Fruit fly (Drosophila melanogaster) whole organism, prepupa: ENCODE data around the gene Mct1.

Experiments
- Blimp-1 ChIP-seq: fragments of 200-800 bp; sonication (Bioruptor generic); optimal IDR thresholded peaks from 3 replicates; lab custom pipeline; 2017; ENCODE audit warnings: missing biosample characterization, missing genetic modification characterization, mild to moderate bottlenecking, moderate library complexity, missing genetic modification reagents
- CG10631 ChIP-seq: fragments of 200-800 bp; sonication (Bioruptor generic); optimal IDR thresholded peaks from 2 replicates; lab custom pipeline; 2016; ENCODE audit warnings: missing biosample characterization, missing genetic modification characterization
- CG10669 ChIP-seq: fragments of 200-800 bp; sonication (Bioruptor generic); optimal IDR thresholded peaks from 3 replicates; lab custom pipeline; 2018; ENCODE audit warnings: missing biosample characterization, mild to moderate bottlenecking, missing genetic modification characterization, moderate library complexity
- CG11294 ChIP-seq: fragments of 200-800 bp; sonication (Bioruptor generic); IDR thresholded peaks from 2 replicates; pipeline ENCODE4 v1.3.6; 2022; ENCODE audit warnings: missing biosample characterization, missing genetic modification characterization
- CG11762 ChIP-seq: fragments of 200-800 bp; sonication (Bioruptor generic); optimal IDR thresholded peaks from 3 replicates; lab custom pipeline; 2016; ENCODE audit warnings: missing biosample characterization, missing genetic modification characterization; ENCODE audit not compliant: insufficient read depth
- CG15336 ChIP-seq: fragments of 200-800 bp; sonication (Bioruptor generic); IDR thresholded peaks from 2 replicates; pipeline ENCODE4 v1.3.6; 2022; ENCODE audit warnings: missing biosample characterization, missing genetic modification characterization
- CG1621 ChIP-seq: fragments of 200-800 bp; sonication (Bioruptor generic); optimal IDR thresholded peaks from 3 replicates; lab custom pipeline; 2018; ENCODE audit warnings: missing biosample characterization, mild to moderate bottlenecking, missing genetic modification characterization
- CG16779 ChIP-seq: fragments of 200-800 bp; sonication (Bioruptor generic); optimal IDR thresholded peaks from 3 replicates; lab custom pipeline; 2017; ENCODE audit warnings: missing biosample characterization, mild to moderate bottlenecking, missing genetic modification characterization
- CG3032 ChIP-seq: fragments of 200-800 bp; optimal IDR thresholded peaks from 2 replicates; lab custom pipeline; 2019; ENCODE audit warnings: missing biosample characterization, mild to moderate bottlenecking, missing genetic modification characterization, moderate library complexity
- CG32006 ChIP-seq: fragments of 200-800 bp; sonication (Bioruptor generic); optimal IDR thresholded peaks from 3 replicates; lab custom pipeline; 2017; ENCODE audit warnings: missing biosample characterization, mild to moderate bottlenecking, missing genetic modification characterization
- CG34406 ChIP-seq: fragments of 200-800 bp; sonication (Bioruptor generic); optimal IDR thresholded peaks from 3 replicates; lab custom pipeline; 2016; ENCODE audit warnings: missing biosample characterization, missing genetic modification characterization
- CG3919 ChIP-seq: fragments of 200-800 bp; sonication (Bioruptor generic); optimal IDR thresholded peaks from 3 replicates; lab custom pipeline; 2016; ENCODE audit warnings: missing biosample characterization, missing genetic modification characterization
- CG6163 ChIP-seq: fragments of 200-800 bp; sonication (Bioruptor generic); IDR thresholded peaks from 3 replicates; pipeline ENCODE4 v1.3.6; 2022; ENCODE audit warnings: missing biosample characterization, missing genetic modification characterization
- CG6792 ChIP-seq: fragments of 200-800 bp; sonication (Bioruptor generic); optimal IDR thresholded peaks from 3 replicates; lab custom pipeline; 2016; ENCODE audit warnings: missing biosample characterization, missing genetic modification characterization
- CG6808 ChIP-seq: fragments of 200-800 bp; sonication (Bioruptor generic); optimal IDR thresholded peaks from 3 replicates; lab custom pipeline; 2017; ENCODE audit warnings: missing biosample characterization, missing genetic modification characterization, mild to moderate bottlenecking, moderate library complexity, missing genetic modification reagents
- CG6854 ChIP-seq: fragments of 200-800 bp; sonication (Bioruptor generic); optimal IDR thresholded peaks from 2 replicates; lab custom pipeline; 2017; ENCODE audit warnings: missing biosample characterization, mild to moderate bottlenecking, missing genetic modification characterization
- CG7368 ChIP-seq: fragments of 200-800 bp; sonication (Bioruptor generic); optimal IDR thresholded peaks from 3 replicates; lab custom pipeline; 2016; ENCODE audit warnings: missing biosample characterization, missing genetic modification characterization
- CG8119 ChIP-seq: fragments of 200-800 bp; sonication (Bioruptor generic); IDR thresholded peaks from 3 replicates; pipeline ENCODE4 v1.3.6; 2022; ENCODE audit warnings: missing biosample characterization, missing genetic modification characterization
- CG9139 ChIP-seq: fragments of 200-800 bp; sonication (Bioruptor generic); optimal IDR thresholded peaks from 3 replicates; lab custom pipeline; 2017; ENCODE audit warnings: missing biosample characterization, mild to moderate bottlenecking, missing genetic modification characterization
- Eip78C ChIP-seq: fragments of 200-800 bp; sonication (Bioruptor generic); peaks from one replicate; lab custom pipeline; 2016; ENCODE audit warnings: missing biosample characterization, missing genetic modification characterization
- Eip93F ChIP-seq: fragments of 200-800 bp; sonication (Bioruptor generic); optimal IDR thresholded peaks from 2 replicates; lab custom pipeline; 2016; ENCODE audit warnings: missing biosample characterization, mild to moderate bottlenecking, missing genetic modification characterization
- Ets21C ChIP-seq: fragments of 200-800 bp; sonication (Bioruptor generic); optimal IDR thresholded peaks from 3 replicates; lab custom pipeline; 2016; ENCODE audit warnings: missing biosample characterization, missing genetic modification characterization
- Gug ChIP-seq: fragments of 200-800 bp; sonication (Bioruptor generic); IDR thresholded peaks from 2 replicates; pipeline ENCODE4 v1.3.6; 2022; ENCODE audit warnings: missing biosample characterization, missing genetic modification characterization
- Hr39 ChIP-seq: fragments of 200-800 bp; sonication (Bioruptor generic); optimal IDR thresholded peaks from 2 replicates; lab custom pipeline; 2016; ENCODE audit warnings: missing biosample characterization, missing genetic modification characterization
- Hr4 ChIP-seq: fragments of 200-800 bp; sonication (Bioruptor generic); optimal IDR thresholded peaks from 3 replicates; lab custom pipeline; 2016; ENCODE audit warnings: missing biosample characterization, missing genetic modification characterization
- Lpt ChIP-seq: fragments of 200-800 bp; sonication (Bioruptor generic); optimal IDR thresholded peaks from 3 replicates; lab custom pipeline; 2016; ENCODE audit warnings: missing biosample characterization, missing genetic modification characterization
- Met ChIP-seq: fragments of 200-800 bp; sonication (Bioruptor generic); optimal IDR thresholded peaks from 3 replicates; lab custom pipeline; 2016; ENCODE audit warnings: missing biosample characterization, missing genetic modification characterization
- OdsH ChIP-seq: fragments of 200-800 bp; sonication (Bioruptor generic); optimal IDR thresholded peaks from 3 replicates; lab custom pipeline; 2016; ENCODE audit warnings: missing biosample characterization, missing genetic modification characterization
- Smox ChIP-seq: fragments of 200-800 bp; sonication (Bioruptor generic); optimal IDR thresholded peaks from 3 replicates; lab custom pipeline; 2016; ENCODE audit warnings: missing biosample characterization, missing genetic modification characterization
- Sox14 ChIP-seq: fragments of 200-800 bp; sonication (Bioruptor generic); optimal IDR thresholded peaks from 3 replicates; lab custom pipeline; 2016; ENCODE audit warnings: missing biosample characterization, missing genetic modification characterization
- Sox15 ChIP-seq: fragments of 200-800 bp; sonication (Bioruptor generic); optimal IDR thresholded peaks from 3 replicates; lab custom pipeline; 2016; ENCODE audit warnings: missing biosample characterization, missing genetic modification characterization
- achi ChIP-seq: fragments of 200-800 bp; sonication (Bioruptor generic); optimal IDR thresholded peaks from 3 replicates; lab custom pipeline; 2016; ENCODE audit warnings: missing biosample characterization, missing genetic modification characterization
- acj6 ChIP-seq: fragments of 200-800 bp; sonication (Bioruptor generic); optimal IDR thresholded peaks from 3 replicates; lab custom pipeline; 2016; ENCODE audit warnings: missing biosample characterization, missing genetic modification characterization
- cyc ChIP-seq: fragments of 200-800 bp; sonication (Bioruptor generic); optimal IDR thresholded peaks from 3 replicates; lab custom pipeline; 2016; ENCODE audit warnings: missing biosample characterization, missing genetic modification characterization
- dac ChIP-seq: fragments of 200-800 bp; sonication (Bioruptor generic); optimal IDR thresholded peaks from 2 replicates; lab custom pipeline; 2017; ENCODE audit warnings: missing biosample characterization, mild to moderate bottlenecking, missing genetic modification characterization
- esn ChIP-seq: fragments of 200-800 bp; sonication (Bioruptor generic); optimal IDR thresholded peaks from 2 replicates; lab custom pipeline; 2016; ENCODE audit warnings: missing biosample characterization, mild to moderate bottlenecking, missing genetic modification characterization, moderate library complexity
- fd59A ChIP-seq: fragments of 200-800 bp; sonication (Bioruptor generic); optimal IDR thresholded peaks from 2 replicates; lab custom pipeline; 2017; ENCODE audit warnings: missing biosample characterization, mild to moderate bottlenecking, missing genetic modification characterization, missing genetic modification reagents
- fkh ChIP-seq: fragments of 200-800 bp; sonication (Bioruptor generic); optimal IDR thresholded peaks from 3 replicates; lab custom pipeline; 2017; ENCODE audit warnings: missing biosample characterization, mild to moderate bottlenecking, missing genetic modification characterization, moderate library complexity
- net ChIP-seq: fragments of 200-800 bp; sonication (Bioruptor generic); optimal IDR thresholded peaks from 3 replicates; lab custom pipeline; 2016; ENCODE audit warnings: missing biosample characterization, missing genetic modification characterization
- pdm3 ChIP-seq: fragments of 200-800 bp; sonication (Bioruptor generic); optimal IDR thresholded peaks from 3 replicates; lab custom pipeline; 2016; ENCODE audit warnings: missing biosample characterization, missing genetic modification characterization
- salr ChIP-seq, 2 experiments: fragments of 200-800 bp; sonication (Bioruptor generic); optimal IDR thresholded peaks; 3 replicates each; lab custom pipeline; 2016 to 2018; ENCODE audit warnings: missing biosample characterization in 2 of 2, missing genetic modification characterization in 2 of 2, mild to moderate bottlenecking in 1 of 2
- spab ChIP-seq: fragments of 200-800 bp; sonication (Bioruptor generic); optimal IDR thresholded peaks from 2 replicates; lab custom pipeline; 2017; ENCODE audit warnings: missing biosample characterization, mild to moderate bottlenecking, missing genetic modification characterization, missing genetic modification reagents
- svp ChIP-seq: fragments of 200-800 bp; sonication (Bioruptor generic); peaks from one replicate; lab custom pipeline; 2016; ENCODE audit warnings: missing biosample characterization, missing genetic modification characterization
- topi ChIP-seq: fragments of 200-800 bp; sonication (Bioruptor generic); optimal IDR thresholded peaks from 3 replicates; lab custom pipeline; 2016; ENCODE audit warnings: missing biosample characterization, missing genetic modification characterization
- vri ChIP-seq: fragments of 200-800 bp; sonication (Bioruptor generic); optimal IDR thresholded peaks from 3 replicates; lab custom pipeline; 2016; ENCODE audit warnings: missing biosample characterization, mild to moderate bottlenecking, missing genetic modification characterization

The Mct1 gene

DNA sequence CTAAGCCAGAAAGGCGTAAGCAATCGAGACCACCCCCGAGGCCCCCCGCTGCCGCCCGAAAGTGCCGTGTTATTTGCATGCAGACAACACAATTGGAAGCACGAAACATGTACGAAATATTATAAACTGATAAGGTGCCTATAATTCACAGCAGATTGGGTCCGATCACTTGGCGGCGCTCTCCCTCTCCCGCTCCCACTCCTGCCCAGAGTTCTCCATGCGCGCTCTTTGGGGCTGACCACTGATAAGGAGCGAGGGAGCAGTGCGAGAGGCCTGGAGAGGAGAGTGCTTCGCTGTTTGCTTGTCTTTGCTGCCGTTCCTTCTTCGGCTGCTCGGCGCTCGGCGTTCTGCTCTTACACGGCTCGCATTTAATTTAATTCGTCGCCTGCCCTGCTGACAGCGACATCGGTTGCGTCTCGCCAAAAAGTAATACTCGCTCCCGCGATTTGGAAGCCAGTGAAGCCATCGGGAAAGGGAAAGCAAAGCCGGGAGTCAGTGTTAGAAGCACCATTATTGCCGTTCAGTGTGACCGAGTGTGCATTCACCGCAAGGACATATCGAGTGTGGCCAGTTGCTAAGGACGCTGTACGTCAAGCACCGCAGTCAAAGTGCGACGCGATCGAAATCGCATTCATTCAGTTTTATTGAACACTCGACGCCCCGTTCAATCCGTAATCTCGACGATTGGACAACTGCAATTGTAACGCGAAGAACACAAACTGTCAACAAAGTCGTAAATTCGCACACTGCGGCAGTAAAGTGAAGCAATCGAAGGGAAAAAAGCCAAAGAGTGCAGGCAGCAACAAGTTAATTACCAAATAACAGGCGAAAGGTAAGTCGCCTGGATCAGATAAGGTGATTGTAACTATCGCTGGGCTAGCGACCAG lies 5.5 kb downstream of the Mct1 start:
- TF ChIP-seq fkh (GFP tag; lab: Kevin White, UChicago), result peak; percentile 17
- TF ChIP-seq pdm3, result no peak
- no peak for TF ChIP-seq esn
- peak; percentile 75 for TF ChIP-seq vri (GFP tag; lab: Kevin White, UChicago)
- TF ChIP-seq Eip93F, result peak; percentile 38
- no peak for TF ChIP-seq CG6163
- no peak for TF ChIP-seq Smox
- TF ChIP-seq topi (GFP tag; lab: Kevin White, UChicago), result no peak
- no peak for TF ChIP-seq Sox14
- peak; percentile 19 for TF ChIP-seq Eip78C
- peak; percentile 7 for TF ChIP-seq CG6854
- no peak for TF ChIP-seq CG7368 (GFP tag; lab: Kevin White, UChicago)
- peak; percentile 14 for TF ChIP-seq CG16779 (tag; lab: Kevin White, UChicago)
- TF ChIP-seq OdsH, result no peak
- TF ChIP-seq svp (GFP tag; lab: Kevin White, UChicago), result peak; percentile 84
- TF ChIP-seq CG15336, result peak; percentile 34; the same call in 1 of the 2 replicates
- no peak for TF ChIP-seq acj6 (GFP tag; lab: Kevin White, UChicago)
- TF ChIP-seq CG3919 (GFP tag; lab: Kevin White, UChicago), result peak; percentile 8
- TF ChIP-seq net (GFP tag; lab: Kevin White, UChicago), result peak; percentile 16

dm6 chrX:2196086-2196732 lies 7.2 kb downstream of the Mct1 start:
- TF ChIP-seq CG7368 (GFP tag; lab: Kevin White, UChicago), result peak; percentile 20
- peak; percentile 56 for TF ChIP-seq Met (GFP tag; lab: Kevin White, UChicago)
- peak; percentile 21 for TF ChIP-seq CG3919 (GFP tag; lab: Kevin White, UChicago)
- TF ChIP-seq CG34406 (GFP tag; lab: Kevin White, UChicago), result peak; percentile 32
- no peak for TF ChIP-seq fkh (GFP tag; lab: Kevin White, UChicago)
- peak; percentile 27 for TF ChIP-seq Sox14
- TF ChIP-seq fd59A (GFP tag; lab: Kevin White, UChicago), result no peak
- no peak for TF ChIP-seq Sox15 (GFP tag; lab: Kevin White, UChicago)
- TF ChIP-seq Hr4, result peak; percentile 47
- TF ChIP-seq CG6163, result peak; percentile 62; the same call in 2 of the 3 replicates
- peak; percentile 26 for TF ChIP-seq CG11762 (GFP tag; lab: Kevin White, UChicago)
- TF ChIP-seq dac (GFP tag; lab: Kevin White, UChicago), result no peak
- TF ChIP-seq CG8119, result peak; percentile 53; the same call in 2 of the 3 replicates
- peak; percentile 70 for TF ChIP-seq Hr39 (GFP tag; lab: Kevin White, UChicago)
- peak; percentile 52 for TF ChIP-seq OdsH
- TF ChIP-seq Ets21C (GFP tag; lab: Kevin White, UChicago), result peak; percentile 19
- TF ChIP-seq CG6808 (GFP tag; lab: Kevin White, UChicago), result peak; percentile 19
- peak; percentile 49 for TF ChIP-seq CG15336
- no peak for TF ChIP-seq CG16779 (tag; lab: Kevin White, UChicago)
- peak; percentile 27 for TF ChIP-seq achi (GFP tag; lab: Kevin White, UChicago)
- TF ChIP-seq Gug (GFP tag; lab: Robert Waterston, UW), result peak; percentile 38; the same call in 1 of the 2 replicates
- peak; percentile 90 for TF ChIP-seq vri (GFP tag; lab: Kevin White, UChicago)
- TF ChIP-seq CG11294 (GFP tag; lab: Robert Waterston, UW), result peak; percentile 44; the same call in 1 of the 2 replicates
- TF ChIP-seq Blimp-1 (GFP tag; lab: Kevin White, UChicago), result no peak
- peak; percentile 100 for TF ChIP-seq svp (GFP tag; lab: Kevin White, UChicago)
- no peak for TF ChIP-seq CG6854
- peak; percentile 40 for TF ChIP-seq cyc (GFP tag; lab: Kevin White, UChicago)
- peak; percentile 31 for TF ChIP-seq CG10669 (GFP tag; lab: Kevin White, UChicago)
- no peak for TF ChIP-seq spab (GFP tag; lab: Kevin White, UChicago)
- TF ChIP-seq CG6792 (GFP tag; lab: Kevin White, UChicago), result no peak
- peak; percentile 35 for TF ChIP-seq pdm3
- TF ChIP-seq CG10631 (GFP tag; lab: Kevin White, UChicago), result peak; percentile 22
- peak; percentile 77 for TF ChIP-seq Eip78C
- peak; percentile 56 for TF ChIP-seq esn
- TF ChIP-seq CG1621 (tag; lab: Kevin White, UChicago), result no peak
- no peak for TF ChIP-seq salr (GFP tag; optimal IDR thresholded peaks at IDR 0.05; lab: Kevin White, UChicago)
- peak; percentile 30 for TF ChIP-seq net (GFP tag; lab: Kevin White, UChicago)
- TF ChIP-seq CG9139 (GFP tag; lab: Kevin White, UChicago), result no peak
- peak; percentile 35 for TF ChIP-seq CG32006
- TF ChIP-seq Lpt (GFP tag; lab: Kevin White, UChicago), result peak; percentile 15
- peak; percentile 8 for TF ChIP-seq CG3032
